Fruit fly (Drosophila melanogaster): ENCODE measurements around the gene hid.

The hid gene

DNA sequence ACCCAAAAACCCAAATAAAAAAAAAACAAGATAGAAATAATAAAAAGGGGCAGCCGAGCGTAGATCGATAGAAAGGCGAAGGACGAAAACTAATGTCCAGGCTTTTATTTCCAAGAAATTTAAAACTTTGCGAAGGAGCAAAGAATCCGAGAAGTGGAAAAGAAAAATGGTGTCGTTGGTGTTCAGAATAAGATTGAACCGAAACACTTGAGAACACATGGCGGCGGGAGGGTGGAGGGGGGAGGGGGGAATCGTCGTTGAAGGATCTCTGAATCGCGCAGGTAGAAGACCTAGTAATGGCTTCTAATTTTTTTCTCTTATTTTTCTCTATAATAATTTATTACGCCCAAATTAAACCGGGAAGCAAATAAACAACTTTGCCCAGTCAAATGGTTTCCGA lies 20.1 kb upstream of the hid start (continued):
- TF ChIP-seq lab (GFP tag; optimal IDR thresholded peaks at IDR 0.05), result no peak
- TF ChIP-seq sqz (GFP tag; optimal IDR thresholded peaks at IDR 0.05), result peak; percentile 40
- TF ChIP-seq CG11093 (GFP tag; IDR thresholded peaks at IDR 0.05), result no peak
- TF ChIP-seq CG2199 (GFP tag; IDR thresholded peaks at IDR 0.05), result no peak
- TF ChIP-seq CG17912 (GFP tag; optimal IDR thresholded peaks at IDR 0.05), result no peak
- no peak for TF ChIP-seq CG15696 (tag; optimal IDR thresholded peaks at IDR 0.05)
- no peak for TF ChIP-seq Optix (GFP tag; IDR thresholded peaks at IDR 0.05)
- TF ChIP-seq pros (GFP tag; optimal IDR thresholded peaks at IDR 0.05), result peak; percentile 57
- TF ChIP-seq CG31365 (tag; optimal IDR thresholded peaks at IDR 0.05), result no peak
- no peak for TF ChIP-seq Dfd (GFP tag; optimal IDR thresholded peaks at IDR 0.05)
- no peak for TF ChIP-seq pfk (GFP tag; optimal IDR thresholded peaks at IDR 0.05)
- TF ChIP-seq fd96Cb (tag; optimal IDR thresholded peaks at IDR 0.05), result no peak
- no peak for TF ChIP-seq Dbx (GFP tag; IDR thresholded peaks at IDR 0.05)
- TF ChIP-seq twi (tag; optimal IDR thresholded peaks at IDR 0.05), result peak; percentile 87
- TF ChIP-seq Taf1 (GFP tag; IDR thresholded peaks at IDR 0.05), result no peak
- TF ChIP-seq Oaz (GFP tag; IDR thresholded peaks at IDR 0.05), result no peak
- TF ChIP-seq CG8944 (GFP tag; optimal IDR thresholded peaks at IDR 0.05), result no peak
- TF ChIP-seq Spps (tag; optimal IDR thresholded peaks at IDR 0.05), result no peak
- no peak for TF ChIP-seq CkIIα-i1 (GFP tag; IDR thresholded peaks at IDR 0.05)
- peak; percentile 86 for TF ChIP-seq crol (GFP tag; IDR thresholded peaks at IDR 0.05)

DNA sequence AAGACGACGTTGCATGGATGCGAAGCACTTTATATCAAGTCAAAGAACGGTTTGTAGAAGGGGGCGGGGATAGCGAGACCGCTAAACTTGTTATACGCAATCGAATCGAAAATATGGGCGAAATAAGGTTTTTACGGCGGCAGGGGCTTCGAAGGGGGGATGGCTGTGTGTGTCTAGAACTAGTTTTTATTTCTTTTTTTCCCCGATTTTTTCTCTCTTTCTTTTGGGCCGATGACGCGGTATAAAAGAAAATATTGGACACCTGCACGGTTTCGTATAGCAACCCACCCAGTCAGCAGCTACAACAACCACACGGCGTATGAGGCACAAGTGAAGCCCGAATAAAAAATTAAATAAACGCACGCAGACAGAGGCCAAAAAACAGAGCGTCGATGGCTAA lies 18.9 kb upstream of the hid start:
- TF ChIP-seq crol (GFP tag; IDR thresholded peaks at IDR 0.05) (peak; percentile 82), CG13894 (tag; optimal IDR thresholded peaks at IDR 0.05) (no peak), abd-A (tag; optimal IDR thresholded peaks at IDR 0.05) (no peak), B-H1 (GFP tag; IDR thresholded peaks at IDR 0.05) (no peak), CG2199 (GFP tag; IDR thresholded peaks at IDR 0.05) (peak; percentile 84; the same call in 2 of the 3 replicates), lov (optimal IDR thresholded peaks at IDR 0.05) (no peak), lov (GFP tag; IDR thresholded peaks at IDR 0.05) (no peak), CG6791 (GFP tag; IDR thresholded peaks at IDR 0.05; ENCODE audit: partially characterized antibody) (0 out of 3 replicates have a peak, but pooled peaks have one; percentile 6), vvl (GFP tag; IDR thresholded peaks at IDR 0.05) (peak; percentile 1; the same call in 1 of the 2 replicates), D19A (tag; optimal IDR thresholded peaks at IDR 0.05) (no peak), CG4707 (GFP tag; optimal IDR thresholded peaks at IDR 0.05) (no peak), wdn (GFP tag; IDR thresholded peaks at IDR 0.05) (no peak), CG4360 (GFP tag; IDR thresholded peaks at IDR 0.05) (peak; percentile 95), trh (GFP tag; optimal IDR thresholded peaks at IDR 0.05) (no peak), oc (tag; optimal IDR thresholded peaks at IDR 0.05) (no peak), Drgx (GFP tag; IDR thresholded peaks at IDR 0.05) (0 out of 2 replicates have a peak, but pooled peaks have one; percentile 6), slou (GFP tag; optimal IDR thresholded peaks at IDR 0.05) (no peak), CG3065 (GFP tag; optimal IDR thresholded peaks at IDR 0.05) (no peak), Oli (tag; optimal IDR thresholded peaks at IDR 0.05) (no peak), sqz (GFP tag; optimal IDR thresholded peaks at IDR 0.05) (peak; percentile 54), CG12769 (tag; optimal IDR thresholded peaks at IDR 0.05) (peak; percentile 7), GATAe (GFP tag; conservative IDR thresholded peaks at IDR 0.05) (no peak), kni (GFP tag; optimal IDR thresholded peaks at IDR 0.05) (peak; percentile 83), cwo (GFP tag; optimal IDR thresholded peaks at IDR 0.05) (no peak), dan (GFP tag; IDR thresholded peaks at IDR 0.05) (no peak), Dip2 (GFP tag; IDR thresholded peaks at IDR 0.05) (no peak)

Data from whole organism, embryonic.